Fruit fly (Drosophila melanogaster) whole organism, adult: ENCODE data around the gene RIOK1.

Experiments used
- CG11617 ChIP-seq: fragments of 200-800 bp; sonication (Bioruptor generic); optimal IDR thresholded peaks from 2 replicates; lab custom pipeline; 2017; ENCODE audit warnings: mild to moderate bottlenecking, missing biosample characterization, missing genetic modification reagents, missing genetic modification characterization
- CG12768 ChIP-seq: fragments of 200-800 bp; sonication (Bioruptor generic); optimal IDR thresholded peaks from 2 replicates; lab custom pipeline; 2017; ENCODE audit warnings: missing biosample characterization, missing genetic modification characterization, mild to moderate bottlenecking, moderate library complexity, missing genetic modification reagents
- CG14711 ChIP-seq: fragments of 200-800 bp; sonication (Bioruptor generic); optimal IDR thresholded peaks from 2 replicates; lab custom pipeline; 2018; ENCODE audit warnings: missing biosample characterization, mild to moderate bottlenecking, missing genetic modification characterization, moderate library complexity
- CG1620 ChIP-seq: fragments of 200-800 bp; sonication (Bioruptor generic); optimal IDR thresholded peaks from 2 replicates; lab custom pipeline; 2016; ENCODE audit warnings: missing biosample characterization, missing genetic modification characterization
- CG33017 ChIP-seq: fragments of 200-800 bp; sonication (Bioruptor generic); optimal IDR thresholded peaks from 2 replicates; lab custom pipeline; 2018; ENCODE audit warnings: missing biosample characterization, mild to moderate bottlenecking, missing genetic modification characterization, moderate library complexity
- CG5204 ChIP-seq: fragments of 200-800 bp; sonication (Bioruptor generic); optimal IDR thresholded peaks from 2 replicates; lab custom pipeline; 2016; ENCODE audit warnings: missing biosample characterization, missing genetic modification characterization
- CG7045 ChIP-seq: fragments of 200-800 bp; sonication (Bioruptor generic); optimal IDR thresholded peaks from 2 replicates; lab custom pipeline; 2017; ENCODE audit warnings: missing biosample characterization, mild to moderate bottlenecking, missing genetic modification characterization
- CG7101 ChIP-seq: fragments of 200-800 bp; sonication (Bioruptor generic); optimal IDR thresholded peaks from 2 replicates; lab custom pipeline; 2018; ENCODE audit warnings: missing biosample characterization, mild to moderate bottlenecking, missing genetic modification characterization, moderate library complexity
- Clk ChIP-seq: fragments of 200-800 bp; sonication (Bioruptor generic); optimal IDR thresholded peaks from 2 replicates; lab custom pipeline; 2017; ENCODE audit warnings: missing biosample characterization, missing genetic modification characterization
- Crg-1 ChIP-seq: fragments of 200-800 bp; sonication (Bioruptor generic); optimal IDR thresholded peaks from 2 replicates; lab custom pipeline; 2016; ENCODE audit warnings: missing biosample characterization, missing genetic modification characterization
- Hr96 ChIP-seq: fragments of 200-800 bp; sonication (Bioruptor generic); optimal IDR thresholded peaks from 2 replicates; lab custom pipeline; 2016; ENCODE audit warnings: missing biosample characterization, missing genetic modification characterization
- Mnt ChIP-seq: fragments of 200-800 bp; sonication (Bioruptor generic); optimal IDR thresholded peaks from 2 replicates; lab custom pipeline; 2016; ENCODE audit warnings: missing biosample characterization, mild to moderate bottlenecking, missing genetic modification characterization
- bab1 ChIP-seq: fragments of 200-800 bp; sonication (Bioruptor generic); optimal IDR thresholded peaks from 3 replicates; lab custom pipeline; 2019; ENCODE audit warnings: missing biosample characterization, mild to moderate bottlenecking, missing genetic modification characterization, moderate library complexity
- cic ChIP-seq: fragments of 200-800 bp; sonication (Bioruptor generic); optimal IDR thresholded peaks from 2 replicates; lab custom pipeline; 2017; ENCODE audit warnings: missing biosample characterization, mild to moderate bottlenecking, missing genetic modification characterization, moderate library complexity
- cnc ChIP-seq, 2 experiments: fragments of >200 bp; optimal IDR thresholded peaks; 2 replicates each; lab custom pipeline; 2017
- kay ChIP-seq: fragments of 200-800 bp; sonication (Bioruptor generic); peaks from one replicate; lab custom pipeline; 2016; ENCODE audit warnings: missing biosample characterization, missing genetic modification characterization, borderline replicate concordance
- ovo ChIP-seq: fragments of 200-800 bp; sonication (Bioruptor generic); optimal IDR thresholded peaks from 2 replicates; lab custom pipeline; 2016; ENCODE audit warnings: missing biosample characterization, missing genetic modification characterization
- pad ChIP-seq: fragments of 200-800 bp; sonication (Bioruptor generic); optimal IDR thresholded peaks from 3 replicates; lab custom pipeline; 2017; ENCODE audit warnings: missing biosample characterization, missing genetic modification characterization, mild to moderate bottlenecking, moderate library complexity, missing genetic modification reagents
- tj ChIP-seq: fragments of 200-800 bp; sonication (Bioruptor generic); optimal IDR thresholded peaks from 3 replicates; lab custom pipeline; 2017; ENCODE audit warnings: missing biosample characterization, mild to moderate bottlenecking, missing genetic modification characterization, moderate library complexity
- toe ChIP-seq: fragments of 200-800 bp; sonication (Bioruptor generic); optimal IDR thresholded peaks from 2 replicates; lab custom pipeline; 2016; ENCODE audit warnings: missing biosample characterization, missing genetic modification characterization

RIOK1 gene

dm6 chr3L:11648410-11648809, at the start of gene RIOK1, which contains the start of gene Polr3H:
Gene RIOK1, minus strand, starts transcription at chr3L:11648474.
Gene Polr3H, plus strand, starts transcription at chr3L:11648756.
- no peak for TF ChIP-seq ovo (GFP tag; lab: Kevin White, UChicago)
- peak; percentile 11 for TF ChIP-seq tj (GFP tag; lab: Kevin White, UChicago)
- peak; percentile 67 for TF ChIP-seq CG14711
- TF ChIP-seq CG5204 (GFP tag; lab: Kevin White, UChicago) = peak; percentile 57
- no peak for TF ChIP-seq CG33017 (tag; lab: Kevin White, UChicago)
- TF ChIP-seq pad (GFP tag; lab: Kevin White, UChicago) = peak; percentile 17
- peak; percentile 52 for TF ChIP-seq CG12768 (GFP tag; lab: Kevin White, UChicago)
- peak; percentile 72 for TF ChIP-seq CG11617 (GFP tag; lab: Kevin White, UChicago)
- peak; percentile 59 for TF ChIP-seq Hr96
- no peak for TF ChIP-seq cnc (optimal IDR thresholded peaks at IDR 0.05; lab: Kevin White, UChicago)
- peak; percentile 27 for TF ChIP-seq Clk
- TF ChIP-seq Mnt (GFP tag; lab: Kevin White, UChicago) = peak; percentile 99
- peak; percentile 35 for TF ChIP-seq toe (GFP tag; lab: Kevin White, UChicago)
- TF ChIP-seq CG7045 (GFP tag; lab: Kevin White, UChicago) = peak; percentile 27
- TF ChIP-seq Crg-1 (GFP tag; lab: Kevin White, UChicago) = peak; percentile 56
- peak; percentile 76 for TF ChIP-seq bab1 (GFP tag; lab: Kevin White, UChicago)
- no peak for TF ChIP-seq cic (GFP tag; lab: Kevin White, UChicago)
- peak; percentile 60 for TF ChIP-seq CG1620 (GFP tag; lab: Kevin White, UChicago)
- TF ChIP-seq kay = no peak
- TF ChIP-seq CG7101 (tag; lab: Kevin White, UChicago) = peak; percentile 53

- TF ChIP-seq CG12768 (GFP tag; lab: Kevin White, UChicago) = peak; percentile 54
- peak; percentile 44 for TF ChIP-seq Clk
- peak; percentile 71 for TF ChIP-seq Hr96
- peak; percentile 88 for TF ChIP-seq Crg-1 (GFP tag; lab: Kevin White, UChicago)
- TF ChIP-seq toe (GFP tag; lab: Kevin White, UChicago) = no peak
- no peak for TF ChIP-seq cnc (optimal IDR thresholded peaks at IDR 0.05; lab: Kevin White, UChicago)
- TF ChIP-seq CG1620 (GFP tag; lab: Kevin White, UChicago) = peak; percentile 64
- TF ChIP-seq CG33017 (tag; lab: Kevin White, UChicago) = peak; percentile 11
- TF ChIP-seq CG11617 (GFP tag; lab: Kevin White, UChicago) = peak; percentile 76
- TF ChIP-seq CG5204 (GFP tag; lab: Kevin White, UChicago) = no peak
- peak; percentile 40 for TF ChIP-seq CG14711
- TF ChIP-seq Mnt (GFP tag; lab: Kevin White, UChicago) = peak; percentile 95
- peak; percentile 79 for TF ChIP-seq CG7045 (GFP tag; lab: Kevin White, UChicago)
- TF ChIP-seq tj (GFP tag; lab: Kevin White, UChicago) = peak; percentile 53
- TF ChIP-seq CG7101 (tag; lab: Kevin White, UChicago) = peak; percentile 63
- peak; percentile 79 for TF ChIP-seq bab1 (GFP tag; lab: Kevin White, UChicago)
- peak; percentile 62 for TF ChIP-seq pad (GFP tag; lab: Kevin White, UChicago)
- TF ChIP-seq ovo (GFP tag; lab: Kevin White, UChicago) = peak; percentile 8
- TF ChIP-seq kay = peak; percentile 57
- peak; percentile 70 for TF ChIP-seq cic (GFP tag; lab: Kevin White, UChicago)
These were observed 48.2 kb upstream of the RIOK1 start, which contains the start of gene Dph1 for dm6 chr3L:11696294-11697116. Gene Dph1, minus strand, starts transcription at chr3L:11696963.

- TF ChIP-seq CG7045 (GFP tag; lab: Kevin White, UChicago) = no peak
- peak; percentile 18 for TF ChIP-seq kay
- no peak for TF ChIP-seq toe (GFP tag; lab: Kevin White, UChicago)
- no peak for TF ChIP-seq ovo (GFP tag; lab: Kevin White, UChicago)
- TF ChIP-seq CG1620 (GFP tag; lab: Kevin White, UChicago) = no peak
These were observed 47.6 kb upstream of the RIOK1 start for dm6 chr3L:11695827-11696226.

- TF ChIP-seq cnc (optimal IDR thresholded peaks at IDR 0.05; lab: Kevin White, UChicago) = no peak
- TF ChIP-seq CG14711 = no peak
- no peak for TF ChIP-seq CG5204 (GFP tag; lab: Kevin White, UChicago)
- TF ChIP-seq toe (GFP tag; lab: Kevin White, UChicago) = no peak
- TF ChIP-seq CG1620 (GFP tag; lab: Kevin White, UChicago) = no peak
- no peak for TF ChIP-seq CG7101 (tag; lab: Kevin White, UChicago)
- no peak for TF ChIP-seq CG11617 (GFP tag; lab: Kevin White, UChicago)
- TF ChIP-seq CG7045 (GFP tag; lab: Kevin White, UChicago) = no peak
- TF ChIP-seq pad (GFP tag; lab: Kevin White, UChicago) = no peak
- no peak for TF ChIP-seq Mnt (GFP tag; lab: Kevin White, UChicago)
- TF ChIP-seq CG12768 (GFP tag; lab: Kevin White, UChicago) = no peak
- TF ChIP-seq bab1 (GFP tag; lab: Kevin White, UChicago) = no peak
- no peak for TF ChIP-seq tj (GFP tag; lab: Kevin White, UChicago)
- no peak for TF ChIP-seq Clk
- TF ChIP-seq ovo (GFP tag; lab: Kevin White, UChicago) = no peak
- no peak for TF ChIP-seq Crg-1 (GFP tag; lab: Kevin White, UChicago)
- TF ChIP-seq CG33017 (tag; lab: Kevin White, UChicago) = no peak
These were observed 46.8 kb upstream of the RIOK1 start for dm6 chr3L:11695063-11695462.

- no peak for TF ChIP-seq CG14711
- TF ChIP-seq tj (GFP tag; lab: Kevin White, UChicago) = no peak
These were observed 44.6 kb upstream of the RIOK1 start for dm6 chr3L:11692853-11693252.
